Fruit fly (Drosophila melanogaster) S2 (cell line): Measurements from ENCODE around the gene jar.

ENCODE experiments used
- CG8478 ChIP-seq: fragments of >200 bp; optimal IDR thresholded peaks from 2 replicates; lab custom pipeline; 2018
- CTCF ChIP-seq, 2 experiments: fragments of >200 bp; optimal IDR thresholded peaks; 2 replicates each; lab custom pipeline; 2018

- TF ChIP-seq CG8478 (lab: Kevin White, UChicago) (no peak), CTCF (optimal IDR thresholded peaks at IDR 0.05; lab: Kevin White, UChicago) (no peak)
These were observed 26.6 kb upstream of the jar start for dm6 chr3R:24297444-24298146.
